Worm (Caenorhabditis elegans): ENCODE measurements around the gene hlh-3.

DNA sequence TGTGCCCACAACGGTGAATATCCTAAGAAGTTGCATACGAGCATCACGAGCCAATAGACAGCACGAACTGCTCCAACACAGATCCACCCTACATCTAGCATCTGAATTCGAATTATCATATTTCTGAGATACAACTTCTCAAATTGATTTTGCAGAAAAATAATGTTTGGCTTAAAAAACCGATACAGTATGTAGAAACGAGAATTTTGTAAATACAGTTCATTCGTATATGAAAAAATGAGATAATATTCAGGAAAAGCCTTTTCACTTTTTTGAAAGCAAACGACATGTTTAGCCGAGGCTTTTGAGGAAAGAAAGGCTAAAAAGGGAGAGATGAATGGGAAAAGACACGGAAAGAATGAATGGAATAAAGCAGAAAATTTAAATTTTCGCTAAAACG is 45.1 kb upstream of the hlh-3 start, which contains the start of gene F37B12.3:
- no peak for TF ChIP-seq mep-1 (tag; optimal IDR thresholded peaks at IDR 0.05)
- TF ChIP-seq unc-62 (GFP tag; optimal IDR thresholded peaks at IDR 0.05): no peak
- TF ChIP-seq lin-32 (GFP tag; optimal IDR thresholded peaks at IDR 0.05): no peak
- no peak for TF ChIP-seq elt-3 (tag; optimal IDR thresholded peaks at IDR 0.05)
- TF ChIP-seq snpc-4 (tag; optimal IDR thresholded peaks at IDR 0.05): no peak
- no peak for TF ChIP-seq nhr-237 (tag; optimal IDR thresholded peaks at IDR 0.05)
- TF ChIP-seq nhr-12 (tag; optimal IDR thresholded peaks at IDR 0.05): no peak
- no peak for TF ChIP-seq sptf-1 (tag; optimal IDR thresholded peaks at IDR 0.05)
- no peak for TF ChIP-seq lsy-2 (tag; optimal IDR thresholded peaks at IDR 0.05)
- no peak for TF ChIP-seq unc-39 (tag; optimal IDR thresholded peaks at IDR 0.05)
- TF ChIP-seq M03D4.4 (tag; optimal IDR thresholded peaks at IDR 0.05): no peak
